Worm (Caenorhabditis elegans) whole organism, L1 larva: Measurements from ENCODE around the gene C06A6.7.

ENCODE experiments used
- C04F5.9 ChIP-seq: sonication (generic microtip); optimal IDR thresholded peaks from 2 replicates; lab custom pipeline; 2016; ENCODE audit warnings: missing genetic modification characterization, missing compliant biosample characterization
- Y116A8C.19 ChIP-seq: sonication (generic microtip); optimal IDR thresholded peaks from 2 replicates; lab custom pipeline; 2016; ENCODE audit warnings: missing compliant biosample characterization, missing genetic modification characterization, borderline replicate concordance
- aha-1 ChIP-seq: fragments of 150-350 bp; optimal IDR thresholded peaks from 2 replicates; lab custom pipeline; 2014; ENCODE audit warnings: missing biosample characterization, missing genetic modification characterization
- alr-1 ChIP-seq: fragments of 200-800 bp; sonication (Bioruptor generic); optimal IDR thresholded peaks from 2 replicates; lab custom pipeline; 2018; ENCODE audit warnings: borderline replicate concordance, mild to moderate bottlenecking, missing genetic modification characterization, missing compliant biosample characterization
- aly-2 ChIP-seq: fragments of 150-350 bp; optimal IDR thresholded peaks from 2 replicates; lab custom pipeline; 2014; ENCODE audit warnings: missing biosample characterization, missing genetic modification characterization
- ama-1 ChIP-seq: fragments of 150-350 bp; optimal IDR thresholded peaks from 2 replicates; lab custom pipeline; 2014
- blmp-1 ChIP-seq: fragments of 150-350 bp; optimal IDR thresholded peaks from 2 replicates; lab custom pipeline; 2014; ENCODE audit warnings: missing biosample characterization, missing genetic modification characterization
- ceh-8 ChIP-seq: fragments of 200-800 bp; sonication (Bioruptor generic); optimal IDR thresholded peaks from 2 replicates; lab custom pipeline; 2018; ENCODE audit warnings: mild to moderate bottlenecking, missing genetic modification characterization, moderate library complexity, missing compliant biosample characterization
- ceh-82 ChIP-seq, 3 experiments: fragments of 150-350 bp in 1 of 3; sonication (generic microtip) in 2 of 3; optimal IDR thresholded peaks; 2 replicates each; lab custom pipeline; 2014 to 2017; ENCODE audit warnings: missing biosample characterization in 3 of 3, missing genetic modification characterization in 3 of 3
- ceh-90 ChIP-seq: sonication (generic microtip); optimal IDR thresholded peaks from 2 replicates; lab custom pipeline; 2016; ENCODE audit warnings: missing genetic modification characterization, missing compliant biosample characterization
- efl-1 ChIP-seq, 4 experiments: fragments of 150-350 bp; optimal IDR thresholded peaks in 3 of 4; peaks in 1 of 4; 1 replicate in 1 of 4; 2 replicates in 3 of 4; lab custom pipeline; 2014; ENCODE audit warnings: missing biosample characterization in 2 of 4, missing genetic modification characterization in 2 of 4, missing genetic modification reagents in 2 of 4
- efl-3 ChIP-seq: fragments of 200-800 bp; sonication (Bioruptor generic); optimal IDR thresholded peaks from 2 replicates; lab custom pipeline; 2018; ENCODE audit warnings: mild to moderate bottlenecking, missing genetic modification characterization, missing compliant biosample characterization
- egl-13 ChIP-seq: sonication (generic microtip); optimal IDR thresholded peaks from 2 replicates; lab custom pipeline; 2016; ENCODE audit warnings: missing genotype, missing genetic modification reagents, missing genetic modification characterization, missing compliant biosample characterization
- fkh-4 ChIP-seq: sonication (generic microtip); optimal IDR thresholded peaks from 2 replicates; lab custom pipeline; 2016; ENCODE audit warnings: missing compliant biosample characterization, missing genetic modification characterization, borderline replicate concordance
- fkh-8 ChIP-seq: sonication (generic microtip); optimal IDR thresholded peaks from 2 replicates; lab custom pipeline; 2016; ENCODE audit warnings: mild to moderate bottlenecking, missing genetic modification characterization, missing compliant biosample characterization
- fos-1 ChIP-seq: fragments of 150-350 bp; optimal IDR thresholded peaks from 2 replicates; lab custom pipeline; 2014; ENCODE audit warnings: missing biosample characterization, missing genetic modification characterization
- grh-1 ChIP-seq: fragments of 200-800 bp; sonication (Bioruptor generic); IDR thresholded peaks from 2 replicates; pipeline ENCODE4 v1.3.6; 2022; ENCODE audit warnings: missing genetic modification reagents, missing genetic modification characterization, missing compliant biosample characterization
- hlh-4 ChIP-seq: sonication (generic microtip); optimal IDR thresholded peaks from 2 replicates; lab custom pipeline; 2016; ENCODE audit warnings: mild to moderate bottlenecking, missing genetic modification characterization, missing compliant biosample characterization
- hpl-2 ChIP-seq: fragments of 150-350 bp; optimal IDR thresholded peaks from 2 replicates; lab custom pipeline; 2014; ENCODE audit warnings: missing biosample characterization, missing genetic modification reagents, missing genetic modification characterization
- isw-1 ChIP-seq: fragments of 200-800 bp; sonication (Bioruptor generic); IDR thresholded peaks from 2 replicates; pipeline ENCODE4 v1.3.6; 2022; ENCODE audit warnings: missing genetic modification characterization, missing compliant biosample characterization
- jun-1 ChIP-seq: fragments of 150-350 bp; optimal IDR thresholded peaks from 2 replicates; lab custom pipeline; 2014; ENCODE audit warnings: missing biosample characterization, missing genetic modification reagents, missing genetic modification characterization
- lin-14 ChIP-seq: fragments of 200-800 bp; sonication (Bioruptor generic); optimal IDR thresholded peaks from 2 replicates; lab custom pipeline; 2018; ENCODE audit warnings: mild to moderate bottlenecking, missing genetic modification characterization, moderate library complexity, missing compliant biosample characterization
- lin-39 ChIP-seq: fragments of 150-350 bp; optimal IDR thresholded peaks from 2 replicates; lab custom pipeline; 2014; ENCODE audit warnings: missing biosample characterization, missing genetic modification reagents, missing genetic modification characterization
- lir-3 ChIP-seq: sonication (generic microtip); optimal IDR thresholded peaks from 2 replicates; lab custom pipeline; 2016; ENCODE audit warnings: mild to moderate bottlenecking, missing genetic modification characterization, moderate library complexity, missing compliant biosample characterization; ENCODE audit not compliant: poor library complexity
- lsy-2 ChIP-seq, 2 experiments: fragments of 150-350 bp; optimal IDR thresholded peaks; 2 replicates each; lab custom pipeline; 2014; ENCODE audit warnings: missing biosample characterization in 2 of 2, missing genetic modification characterization in 2 of 2
- mef-2 ChIP-seq: fragments of 150-350 bp; optimal IDR thresholded peaks from 2 replicates; lab custom pipeline; 2014; ENCODE audit warnings: missing biosample characterization, missing genetic modification characterization
- mep-1 ChIP-seq: fragments of 150-350 bp; optimal IDR thresholded peaks from 2 replicates; lab custom pipeline; 2014; ENCODE audit warnings: missing biosample characterization, missing genetic modification characterization
- nhr-11 ChIP-seq: fragments of 150-350 bp; optimal IDR thresholded peaks from 2 replicates; lab custom pipeline; 2014; ENCODE audit warnings: missing biosample characterization, missing genetic modification characterization
- nhr-12 ChIP-seq: sonication (generic microtip); optimal IDR thresholded peaks from 2 replicates; lab custom pipeline; 2017; ENCODE audit warnings: missing biosample characterization, missing genetic modification characterization
- nhr-19 ChIP-seq: fragments of 200-800 bp; sonication (Bioruptor generic); conservative IDR thresholded peaks from 2 replicates; pipeline ENCODE4 v1.3.6; 2022; ENCODE audit warnings: missing genetic modification characterization, missing compliant biosample characterization
- nhr-20 ChIP-seq: sonication (generic microtip); optimal IDR thresholded peaks from 2 replicates; lab custom pipeline; 2016; ENCODE audit warnings: mild to moderate bottlenecking, missing genetic modification characterization, missing compliant biosample characterization
- nhr-71 ChIP-seq: sonication (generic microtip); optimal IDR thresholded peaks from 2 replicates; lab custom pipeline; 2016; ENCODE audit warnings: mild to moderate bottlenecking, missing genetic modification characterization, moderate library complexity, missing compliant biosample characterization
- nhr-77 ChIP-seq: fragments of 150-350 bp; optimal IDR thresholded peaks from 2 replicates; lab custom pipeline; 2014; ENCODE audit warnings: missing biosample characterization, missing genetic modification characterization
- nhr-85 ChIP-seq: sonication (generic microtip); peaks from one replicate; lab custom pipeline; 2016; ENCODE audit warnings: missing genetic modification characterization, inconsistent platforms, missing compliant biosample characterization
- nhr-90 ChIP-seq: sonication (generic microtip); optimal IDR thresholded peaks from 2 replicates; lab custom pipeline; 2016; ENCODE audit warnings: mild to moderate bottlenecking, missing genetic modification characterization, missing compliant biosample characterization; ENCODE audit not compliant: poor library complexity
- pag-3 ChIP-seq: sonication (generic microtip); optimal IDR thresholded peaks from 2 replicates; lab custom pipeline; 2017; ENCODE audit warnings: missing genetic modification characterization, mild to moderate bottlenecking, missing compliant biosample characterization, antibody characterized with exemption, borderline replicate concordance; ENCODE audit not compliant: insufficient read depth
- rnt-1 ChIP-seq: sonication (generic microtip); optimal IDR thresholded peaks from 2 replicates; lab custom pipeline; 2016; ENCODE audit warnings: mild to moderate bottlenecking, missing genetic modification characterization, moderate library complexity, missing compliant biosample characterization
- skn-1 ChIP-seq: fragments of 150-350 bp; optimal IDR thresholded peaks from 2 replicates; lab custom pipeline; 2014; ENCODE audit warnings: missing biosample characterization, missing genetic modification characterization
- snu-23 ChIP-seq: sonication (generic microtip); optimal IDR thresholded peaks from 2 replicates; lab custom pipeline; 2016; ENCODE audit warnings: missing genetic modification characterization, missing compliant biosample characterization
- sox-4 ChIP-seq: sonication (generic microtip); optimal IDR thresholded peaks from 2 replicates; lab custom pipeline; 2016; ENCODE audit warnings: missing genetic modification characterization, missing compliant biosample characterization
- swsn-7 ChIP-seq: sonication (generic microtip); optimal IDR thresholded peaks from 2 replicates; lab custom pipeline; 2016; ENCODE audit warnings: missing genetic modification characterization, missing compliant biosample characterization
- tbx-2 ChIP-seq: sonication (generic microtip); optimal IDR thresholded peaks from 2 replicates; lab custom pipeline; 2016; ENCODE audit warnings: missing genetic modification characterization, missing compliant biosample characterization
- unc-130 ChIP-seq: fragments of 150-350 bp; optimal IDR thresholded peaks from 2 replicates; lab custom pipeline; 2017; ENCODE audit warnings: missing biosample characterization, missing genetic modification characterization, inconsistent platforms
- unc-86 ChIP-seq: sonication (generic microtip); optimal IDR thresholded peaks from 2 replicates; lab custom pipeline; 2016; ENCODE audit warnings: missing genetic modification characterization, missing compliant biosample characterization
- vab-15 ChIP-seq: sonication (generic microtip); optimal IDR thresholded peaks from 2 replicates; lab custom pipeline; 2017; ENCODE audit warnings: missing genotype, mild to moderate bottlenecking, missing genetic modification characterization, missing compliant biosample characterization
- ztf-11 ChIP-seq, 2 experiments: sonication (generic microtip); optimal IDR thresholded peaks; 2 replicates each; lab custom pipeline; 2016 to 2017; ENCODE audit warnings: missing genetic modification characterization in 2 of 2, missing biosample characterization in 1 of 2, missing compliant biosample characterization in 1 of 2
- ztf-4 ChIP-seq: fragments of 150-350 bp; optimal IDR thresholded peaks from 2 replicates; lab custom pipeline; 2014; ENCODE audit warnings: missing biosample characterization, missing genetic modification characterization

C06A6.7 gene

ce11 chrIV:7824649-7825048, 13.7 kb downstream of the C06A6.7 start:
- TF ChIP-seq lin-14 (GFP tag; lab: Kevin White, UChicago) = peak; percentile 74
- TF ChIP-seq fkh-8 = no peak
- TF ChIP-seq nhr-71 (tag; lab: Kevin White, UChicago) = peak; percentile 43
- peak; percentile 47 for TF ChIP-seq tbx-2
- peak; percentile 82 for TF ChIP-seq grh-1 (GFP tag; lab: Robert Waterston, UW)
- TF ChIP-seq mef-2 (tag; lab: Kevin White, UChicago) = no peak
- no peak for TF ChIP-seq C04F5.9 (tag; lab: Kevin White, UChicago)
- peak; percentile 29 for TF ChIP-seq mep-1
- peak; percentile 24 for TF ChIP-seq blmp-1
- TF ChIP-seq vab-15 (tag; lab: Kevin White, UChicago) = no peak
- TF ChIP-seq nhr-20 (tag; lab: Kevin White, UChicago) = peak; percentile 5
- peak in 1 of 2 experiments; percentile 31 for TF ChIP-seq lsy-2 (tag; optimal IDR thresholded peaks at IDR 0.05; lab: Kevin White, UChicago)
- TF ChIP-seq efl-1 (optimal IDR thresholded peaks at IDR 0.05; lab: Kevin White, UChicago) = no peak
- TF ChIP-seq efl-1 (GFP tag; optimal IDR thresholded peaks at IDR 0.05 in 1 of 2; lab: Kevin White, UChicago) = peak in 1 of 2 experiments; percentile 55
- TF ChIP-seq nhr-85 (tag; lab: Kevin White, UChicago) = peak; percentile 94
- peak; percentile 38 for TF ChIP-seq snu-23 (GFP tag; lab: Kevin White, UChicago)
- peak; percentile 23 for TF ChIP-seq aly-2
- peak; percentile 32 for TF ChIP-seq nhr-90 (tag; lab: Kevin White, UChicago)
- TF ChIP-seq rnt-1 (tag; lab: Kevin White, UChicago) = peak; percentile 7

- TF ChIP-seq pag-3 (no peak), ztf-4 (tag; lab: Kevin White, UChicago) (no peak), sox-4 (tag; lab: Kevin White, UChicago) (no peak), aha-1 (tag; lab: Kevin White, UChicago) (no peak), Y116A8C.19 (no peak), unc-130 (no peak), grh-1 (GFP tag; lab: Robert Waterston, UW) (no peak), nhr-11 (tag; lab: Kevin White, UChicago) (no peak)
These were observed 15.8 kb downstream of the C06A6.7 start, which contains the start of gene T14A8.2 for ce11 chrIV:7822524-7822923. TSS of gene T14A8.2 (minus strand) at chrIV:7822624.

DNA sequence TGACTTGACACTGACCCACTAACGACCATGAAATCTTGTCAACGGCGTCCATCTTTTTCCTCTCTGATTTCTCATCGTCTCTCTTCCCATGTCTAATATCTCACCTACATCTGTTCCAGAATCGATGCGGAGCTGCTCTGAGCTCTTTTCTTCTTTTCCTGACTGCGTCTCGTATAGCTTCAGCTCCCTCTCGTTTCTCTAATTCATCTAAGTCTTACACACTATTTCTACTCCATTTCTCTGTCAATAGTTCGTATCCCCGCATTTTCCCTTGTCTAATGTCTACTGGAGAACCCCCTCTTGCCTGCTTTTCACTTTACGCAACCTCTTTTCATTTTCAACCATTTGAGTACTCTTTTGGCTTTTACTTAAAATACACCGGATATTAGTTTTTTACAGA, 20.5 kb downstream of the C06A6.7 start, which contains the start of gene ric-3:
ric-3 (plus strand) TSS at position 400 of the 400 bp plus-strand sequence.
- no peak for TF ChIP-seq aha-1 (tag; lab: Kevin White, UChicago)
- TF ChIP-seq ceh-82 (tag; optimal IDR thresholded peaks at IDR 0.05; lab: Kevin White, UChicago) = peak; percentile 45 to 63 (median 50)
- no peak for TF ChIP-seq C04F5.9 (tag; lab: Kevin White, UChicago)
- TF ChIP-seq unc-86 = peak; percentile 76
- peak; percentile 19 for TF ChIP-seq skn-1 (tag; lab: Kevin White, UChicago)
- no peak for TF ChIP-seq ceh-8 (GFP tag; lab: Kevin White, UChicago)
- TF ChIP-seq unc-130 = no peak
- no peak for TF ChIP-seq ztf-11 (tag; optimal IDR thresholded peaks at IDR 0.05; lab: Kevin White, UChicago)
- TF ChIP-seq fkh-4 (tag; lab: Kevin White, UChicago) = no peak
- no peak for TF ChIP-seq hlh-4
- TF ChIP-seq jun-1 = peak; percentile 54
- peak; percentile 63 for TF ChIP-seq nhr-19 (GFP tag; lab: Robert Waterston, UW)
- TF ChIP-seq lsy-2 (tag; optimal IDR thresholded peaks at IDR 0.05; lab: Kevin White, UChicago) = peak; percentile 57 to 76
- peak; percentile 16 for TF ChIP-seq ceh-90
- peak; percentile 78 for TF ChIP-seq snu-23 (GFP tag; lab: Kevin White, UChicago)
- peak; percentile 56; the same call in 1 of the 2 replicates for TF ChIP-seq isw-1 (GFP tag; lab: Robert Waterston, UW)
- TF ChIP-seq nhr-90 (tag; lab: Kevin White, UChicago) = no peak
- TF ChIP-seq egl-13 (tag; lab: Kevin White, UChicago) = peak; percentile 71
- TF ChIP-seq alr-1 = no peak
- peak; percentile 49 for TF ChIP-seq nhr-85 (tag; lab: Kevin White, UChicago)
- peak; percentile 84 for TF ChIP-seq mep-1
- peak; percentile 31 for TF ChIP-seq lir-3 (tag; lab: Kevin White, UChicago)
- no peak for TF ChIP-seq nhr-11 (tag; lab: Kevin White, UChicago)
- no peak for TF ChIP-seq vab-15 (tag; lab: Kevin White, UChicago)
- peak; percentile 52 for TF ChIP-seq fos-1
- peak; percentile 73 for TF ChIP-seq swsn-7 (tag; lab: Kevin White, UChicago)
- no peak for TF ChIP-seq nhr-12 (tag; lab: Kevin White, UChicago)
- TF ChIP-seq ama-1 (lab: Kevin White, UChicago) = no peak
- no peak for TF ChIP-seq hpl-2 (GFP tag; lab: Kevin White, UChicago)
- peak; percentile 95 for TF ChIP-seq lin-14 (GFP tag; lab: Kevin White, UChicago)
- TF ChIP-seq efl-3 (GFP tag; lab: Kevin White, UChicago) = no peak
- peak; percentile 30 for TF ChIP-seq nhr-77 (tag; lab: Kevin White, UChicago)
- TF ChIP-seq rnt-1 (tag; lab: Kevin White, UChicago) = peak; percentile 84
- TF ChIP-seq aly-2 = peak; percentile 57
- TF ChIP-seq lin-39 (tag; lab: Kevin White, UChicago) = peak; percentile 17
